Fruit fly (Drosophila melanogaster): ENCODE measurements around the gene CycT.
A peak's percentile ranks its signal among the peaks of the same experiment; 100 is the strongest.

CycT gene

DNA sequence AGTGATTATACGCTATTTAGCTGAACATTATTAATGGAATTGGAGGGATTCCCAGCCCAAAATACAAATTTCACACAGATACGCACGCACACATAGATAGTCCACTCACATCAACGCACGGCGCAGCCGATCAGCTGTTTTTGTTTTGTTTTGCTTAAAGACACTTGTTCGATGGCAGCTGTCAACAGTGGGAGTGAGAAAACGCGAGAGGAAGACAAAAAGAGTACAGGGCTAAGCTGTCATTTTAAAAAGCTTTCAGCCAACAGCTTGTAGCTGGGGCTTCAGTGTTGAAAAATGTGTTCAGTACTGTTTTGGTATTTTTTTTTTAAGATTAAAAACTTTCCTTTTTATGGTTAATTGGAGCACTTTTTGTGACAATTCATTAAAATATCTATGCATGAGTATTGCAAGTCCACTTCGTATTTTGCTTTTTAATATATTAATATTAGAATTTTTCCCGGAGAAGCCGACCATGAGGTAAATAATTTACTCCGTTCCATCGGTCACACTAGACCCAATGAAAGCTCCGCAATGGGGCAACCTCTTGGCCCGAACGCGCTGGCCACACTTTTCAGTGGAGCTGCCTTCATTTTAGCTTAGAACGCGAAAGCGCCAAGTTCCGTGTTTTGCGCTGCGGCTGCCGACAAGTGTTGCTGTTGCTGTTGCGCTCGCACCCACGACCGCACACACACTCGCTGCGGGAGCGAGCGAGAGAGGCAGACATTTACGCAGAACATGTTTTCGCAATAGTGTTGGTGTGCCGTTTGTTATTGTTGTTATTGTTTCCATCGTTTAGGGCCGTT, 24.5 kb downstream of the CycT start (continued):
- peak; percentile 54 for TF ChIP-seq Meics (GFP tag; optimal IDR thresholded peaks at IDR 0.05)
- TF ChIP-seq CG9797 (GFP tag; optimal IDR thresholded peaks at IDR 0.05) = peak; percentile 85
- no peak for TF ChIP-seq Vsx1 (GFP tag; optimal IDR thresholded peaks at IDR 0.05)
- TF ChIP-seq CG17359 (tag; optimal IDR thresholded peaks at IDR 0.05) = peak; percentile 22
- TF ChIP-seq Hr3 (GFP tag; optimal IDR thresholded peaks at IDR 0.05) = peak; percentile 62
- peak; percentile 31 for TF ChIP-seq CG18262 (tag; optimal IDR thresholded peaks at IDR 0.05)
- no peak; the same call in 2 of the 3 replicates for TF ChIP-seq mld (GFP tag; IDR thresholded peaks at IDR 0.05; ENCODE audit: partially characterized antibody)
- TF ChIP-seq Six4 (GFP tag; optimal IDR thresholded peaks at IDR 0.05) = no peak
- no peak for TF ChIP-seq CG12236 (GFP tag; optimal IDR thresholded peaks at IDR 0.05)
- peak; percentile 16 for TF ChIP-seq CG1647 (GFP tag; optimal IDR thresholded peaks at IDR 0.05)
- no peak for TF ChIP-seq h (optimal IDR thresholded peaks at IDR 0.05)
- no peak for TF ChIP-seq eyg (GFP tag; optimal IDR thresholded peaks at IDR 0.05)
- TF ChIP-seq klu (GFP tag; IDR thresholded peaks at IDR 0.05) = peak; percentile 23; the same call in 1 of the 2 replicates
- no peak for TF ChIP-seq NC2β (GFP tag; optimal IDR thresholded peaks at IDR 0.05)
- peak; percentile 15 for TF ChIP-seq D19B (GFP tag; optimal IDR thresholded peaks at IDR 0.05)
- no peak for TF ChIP-seq gt (GFP tag; IDR thresholded peaks at IDR 0.05)
- peak; percentile 4 for TF ChIP-seq pnt (GFP tag; optimal IDR thresholded peaks at IDR 0.05)
- peak; percentile 44 for TF ChIP-seq CG6689 (GFP tag; IDR thresholded peaks at IDR 0.05)
- no peak for TF ChIP-seq CG17912 (GFP tag; optimal IDR thresholded peaks at IDR 0.05)
- no peak; the same call in 2 of the 3 replicates for TF ChIP-seq CG14050 (GFP tag; IDR thresholded peaks at IDR 0.05)
- TF ChIP-seq CG9727 (GFP tag; optimal IDR thresholded peaks at IDR 0.05) = peak; percentile 60
- peak; percentile 26; the same call in 1 of the 3 replicates for TF ChIP-seq tgo (GFP tag; IDR thresholded peaks at IDR 0.05)
- peak; percentile 21 for TF ChIP-seq tio (GFP tag; optimal IDR thresholded peaks at IDR 0.05)
- peak; percentile 62 for TF ChIP-seq bbx (GFP tag; IDR thresholded peaks at IDR 0.05; ENCODE audit: partially characterized antibody)
- no peak for TF ChIP-seq CG4854 (GFP tag; optimal IDR thresholded peaks at IDR 0.05)
- no peak for TF ChIP-seq sc (optimal IDR thresholded peaks at IDR 0.05)
- no peak for TF ChIP-seq sc (GFP tag; optimal IDR thresholded peaks at IDR 0.05)
- no peak for TF ChIP-seq CG7963 (GFP tag; IDR thresholded peaks at IDR 0.05; ENCODE audit: partially characterized antibody)
- peak; percentile 91 for TF ChIP-seq rib (GFP tag; IDR thresholded peaks at IDR 0.05)
- TF ChIP-seq CG17361 (GFP tag; IDR thresholded peaks at IDR 0.05) = peak; percentile 48; the same call in 2 of the 3 replicates
- TF ChIP-seq chif (GFP tag; optimal IDR thresholded peaks at IDR 0.05) = no peak
- no peak for TF ChIP-seq toy (GFP tag; IDR thresholded peaks at IDR 0.05)
- no peak for TF ChIP-seq pita (GFP tag; optimal IDR thresholded peaks at IDR 0.05)
- peak; percentile 21 for TF ChIP-seq PHDP (tag; optimal IDR thresholded peaks at IDR 0.05)
- peak; percentile 56 for TF ChIP-seq CG4360 (GFP tag; IDR thresholded peaks at IDR 0.05)
- no peak for TF ChIP-seq jumu (GFP tag; optimal IDR thresholded peaks at IDR 0.05)
- TF ChIP-seq CG5245 (GFP tag; optimal IDR thresholded peaks at IDR 0.05) = no peak
- no peak for TF ChIP-seq dimm (GFP tag; IDR thresholded peaks at IDR 0.05)
- peak; percentile 22 for TF ChIP-seq CG15269 (tag; optimal IDR thresholded peaks at IDR 0.05)
- peak; percentile 22 for TF ChIP-seq Dek (tag; optimal IDR thresholded peaks at IDR 0.05)
- TF ChIP-seq CG3726 (GFP tag; IDR thresholded peaks at IDR 0.05) = no peak
- TF ChIP-seq CG2889 (GFP tag; IDR thresholded peaks at IDR 0.05) = no peak
- peak; percentile 2 for TF ChIP-seq Bteb2 (GFP tag; optimal IDR thresholded peaks at IDR 0.05)
- TF ChIP-seq CG9817 (tag; optimal IDR thresholded peaks at IDR 0.05) = no peak
- TF ChIP-seq CG16815 (GFP tag; optimal IDR thresholded peaks at IDR 0.05) = no peak
- TF ChIP-seq Deaf1 (tag; optimal IDR thresholded peaks at IDR 0.05) = peak; percentile 51
- no peak for TF ChIP-seq stc (GFP tag; IDR thresholded peaks at IDR 0.05)
- no peak for TF ChIP-seq CG7271 (tag; optimal IDR thresholded peaks at IDR 0.05)
- TF ChIP-seq CG31224 (GFP tag; IDR thresholded peaks at IDR 0.05) = peak; percentile 45
- TF ChIP-seq row (GFP tag; IDR thresholded peaks at IDR 0.05) = peak; percentile 68
